Worm (Caenorhabditis elegans): ENCODE results near the gene molo-1.

Gene molo-1

DNA sequence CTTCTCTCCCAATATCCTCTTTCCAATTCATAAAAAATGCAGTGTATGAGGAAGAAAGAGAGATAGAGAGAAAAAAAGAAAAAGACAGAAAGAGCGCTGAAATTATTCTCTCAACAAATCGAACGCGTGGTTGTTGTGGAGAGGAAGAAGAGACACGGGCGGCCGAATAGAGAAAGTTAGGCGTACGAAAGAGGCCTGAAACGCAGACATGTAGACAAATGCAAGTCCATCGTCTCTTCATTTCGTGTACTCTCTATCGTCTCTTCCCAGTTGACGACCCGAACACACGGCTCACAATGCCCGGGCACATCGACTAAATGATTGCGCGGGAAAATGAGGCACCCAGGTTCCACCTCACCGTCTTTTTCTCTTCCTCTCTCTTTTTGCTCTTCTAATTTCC lies 47.4 kb downstream of the molo-1 start:
- no peak for TF ChIP-seq cebp-1 (GFP tag; IDR thresholded peaks at IDR 0.05)
- TF ChIP-seq cebp-1 (tag; optimal IDR thresholded peaks at IDR 0.05), result peak; percentile 71
- TF ChIP-seq F37B4.10 (GFP tag; IDR thresholded peaks at IDR 0.05), result no peak
- no peak for TF ChIP-seq F52B5.7 (tag; optimal IDR thresholded peaks at IDR 0.05)
- TF ChIP-seq mel-28 (tag; optimal IDR thresholded peaks at IDR 0.05; ENCODE audit: borderline replicate concordance), result no peak
- TF ChIP-seq akir-1 (GFP tag; optimal IDR thresholded peaks at IDR 0.05), result no peak
- TF ChIP-seq hmg-20 (GFP tag; IDR thresholded peaks at IDR 0.05), result no peak
- peak in 1 of 2 experiments; percentile 58 for TF ChIP-seq let-607 (tag; optimal IDR thresholded peaks at IDR 0.05)
- no peak for TF ChIP-seq dpff-1 (tag; optimal IDR thresholded peaks at IDR 0.05)
- 0 out of 2 replicates have a peak, but pooled peaks have one; percentile 23 for TF ChIP-seq rcor-1 (GFP tag; IDR thresholded peaks at IDR 0.05)
- TF ChIP-seq gei-17 (GFP tag; optimal IDR thresholded peaks at IDR 0.05), result no peak
- no peak for TF ChIP-seq chd-7 (tag; optimal IDR thresholded peaks at IDR 0.05)
- no peak for TF ChIP-seq egrh-3 (GFP tag; IDR thresholded peaks at IDR 0.05)
- TF ChIP-seq hlh-26 (GFP tag; conservative IDR thresholded peaks at IDR 0.05), result no peak
- peak; percentile 77; the same call in 1 of the 2 replicates for TF ChIP-seq aptf-2 (GFP tag; conservative IDR thresholded peaks at IDR 0.05)
- TF ChIP-seq somi-1 (GFP tag; optimal IDR thresholded peaks at IDR 0.05), result peak; percentile 26
- no peak for TF ChIP-seq snpc-1.1 (tag; optimal IDR thresholded peaks at IDR 0.05; ENCODE audit: insufficient read depth)
- peak; percentile 35 for TF ChIP-seq ZK185.1 (tag; optimal IDR thresholded peaks at IDR 0.05; ENCODE audit: poor library complexity, severe bottlenecking)
- peak; percentile 27 for TF ChIP-seq ceh-27 (GFP tag; optimal IDR thresholded peaks at IDR 0.05)
- peak; percentile 29 for TF ChIP-seq die-1 (tag; optimal IDR thresholded peaks at IDR 0.05)
- TF ChIP-seq ceh-91 (GFP tag; IDR thresholded peaks at IDR 0.05), result no peak
- no peak for TF ChIP-seq mes-4 (tag; optimal IDR thresholded peaks at IDR 0.05)
- TF ChIP-seq B0336.3 (GFP tag; IDR thresholded peaks at IDR 0.05), result peak; percentile 40; the same call in 1 of the 2 replicates
- no peak for TF ChIP-seq Y56A3A.18 (GFP tag; IDR thresholded peaks at IDR 0.05)
- no peak for TF ChIP-seq F33H1.4 (GFP tag; IDR thresholded peaks at IDR 0.05)
- TF ChIP-seq attf-5 (GFP tag; optimal IDR thresholded peaks at IDR 0.05), result peak; percentile 82
- no peak for TF ChIP-seq hlh-12 (tag; optimal IDR thresholded peaks at IDR 0.05)
- no peak for TF ChIP-seq F49E8.2 (tag; optimal IDR thresholded peaks at IDR 0.05; ENCODE audit: insufficient read depth)
- no peak for TF ChIP-seq ztf-6 (GFP tag; IDR thresholded peaks at IDR 0.05)
- no peak for TF ChIP-seq cebp-2 (GFP tag; IDR thresholded peaks at IDR 0.05)
- TF ChIP-seq K11D2.4 (GFP tag; IDR thresholded peaks at IDR 0.05), result no peak
- TF ChIP-seq efl-1 (GFP tag; optimal IDR thresholded peaks at IDR 0.05), result peak; percentile 47
- TF ChIP-seq Y67H2A.10 (GFP tag; conservative IDR thresholded peaks at IDR 0.05), result no peak
- TF ChIP-seq ztf-18 (tag; optimal IDR thresholded peaks at IDR 0.05), result no peak
- TF ChIP-seq ccch-3 (GFP tag; optimal IDR thresholded peaks at IDR 0.05), result no peak
- no peak for TF ChIP-seq him-1 (tag; optimal IDR thresholded peaks at IDR 0.05)
- peak; percentile 22; the same call in 1 of the 2 replicates for TF ChIP-seq C17E4.6 (GFP tag; IDR thresholded peaks at IDR 0.05)
- TF ChIP-seq ztf-25 (GFP tag; IDR thresholded peaks at IDR 0.05), result no peak
- TF ChIP-seq lsl-1 (GFP tag; optimal IDR thresholded peaks at IDR 0.05), result no peak
- peak; percentile 63 for TF ChIP-seq ekl-4 (GFP tag; IDR thresholded peaks at IDR 0.05)
- no peak for TF ChIP-seq tbx-9 (tag; optimal IDR thresholded peaks at IDR 0.05; ENCODE audit: borderline replicate concordance)
- TF ChIP-seq F22D6.2 (tag; optimal IDR thresholded peaks at IDR 0.05), result no peak
- TF ChIP-seq nhr-90 (tag; optimal IDR thresholded peaks at IDR 0.05), result peak; percentile 17
- TF ChIP-seq unc-62 (GFP tag; optimal IDR thresholded peaks at IDR 0.05), result no peak
- peak; percentile 30 for TF ChIP-seq ets-4 (GFP tag; optimal IDR thresholded peaks at IDR 0.05)
- TF ChIP-seq Y53F4B.3 (GFP tag; IDR thresholded peaks at IDR 0.05), result no peak
- no peak; the same call in 1 of the 2 replicates for TF ChIP-seq lin-26 (GFP tag; IDR thresholded peaks at IDR 0.05)
- TF ChIP-seq mxl-1 (tag; optimal IDR thresholded peaks at IDR 0.05), result no peak
- TF ChIP-seq Y53G8AR.9 (GFP tag; conservative IDR thresholded peaks at IDR 0.05), result no peak

All from whole organism, young adult.